Fruit fly (Drosophila melanogaster): Measurements from ENCODE around the gene CG43725.

The CG43725 gene

DNA sequence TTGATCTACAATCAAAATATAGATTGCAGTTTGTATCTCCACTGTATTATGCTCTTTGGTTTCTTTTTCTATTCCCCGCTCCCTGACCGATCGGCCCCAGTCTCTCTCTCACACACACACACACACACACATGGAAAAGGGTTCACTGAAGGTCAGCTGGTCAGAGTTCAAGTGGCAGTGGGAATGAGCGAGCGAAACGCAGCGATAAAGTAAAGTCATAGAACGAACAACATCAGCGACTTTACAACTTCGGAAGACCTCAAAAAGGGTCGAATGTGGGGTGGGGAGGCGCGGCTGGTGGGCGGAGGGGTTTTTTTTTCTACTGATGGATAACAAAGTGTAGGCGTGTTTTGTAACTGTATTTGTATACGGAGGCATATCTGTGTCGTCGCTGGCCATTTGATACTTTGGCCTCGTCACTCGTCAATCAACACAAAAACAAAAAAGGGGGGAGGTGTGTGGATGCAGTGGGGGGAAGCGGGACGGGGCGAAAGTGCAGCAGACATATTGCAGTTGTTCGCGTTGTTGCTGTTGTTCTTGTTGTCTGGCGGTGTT lies 17.1 kb upstream of the CG43725 start (continued):
- peak; percentile 35 for TF ChIP-seq CG16815 (GFP tag; optimal IDR thresholded peaks at IDR 0.05)
- TF ChIP-seq grn (GFP tag; optimal IDR thresholded peaks at IDR 0.05) = peak; percentile 19
- TF ChIP-seq GATAe (GFP tag; conservative IDR thresholded peaks at IDR 0.05) = 0 out of 2 replicates have a peak, but pooled peaks have one; percentile 7
- TF ChIP-seq Sry-δ (GFP tag; optimal IDR thresholded peaks at IDR 0.05) = no peak
- TF ChIP-seq croc (GFP tag; conservative IDR thresholded peaks at IDR 0.05) = peak; percentile 51; the same call in 1 of the 3 replicates

- TF ChIP-seq p53 (GFP tag; optimal IDR thresholded peaks at IDR 0.05) (no peak), CG32532 (GFP tag; IDR thresholded peaks at IDR 0.05) (0 out of 2 replicates have a peak, but pooled peaks have one; percentile 16), CG2199 (GFP tag; IDR thresholded peaks at IDR 0.05) (no peak), bbx (GFP tag; IDR thresholded peaks at IDR 0.05; ENCODE audit: partially characterized antibody) (no peak), GATAe (GFP tag; conservative IDR thresholded peaks at IDR 0.05) (no peak), Deaf1 (tag; optimal IDR thresholded peaks at IDR 0.05) (peak; percentile 30), nom (GFP tag; optimal IDR thresholded peaks at IDR 0.05) (peak; percentile 30), CG14965 (GFP tag; optimal IDR thresholded peaks at IDR 0.05; ENCODE audit: borderline replicate concordance) (no peak), CG15479 (GFP tag; optimal IDR thresholded peaks at IDR 0.05) (no peak), vvl (GFP tag; IDR thresholded peaks at IDR 0.05) (no peak), CG10431 (GFP tag; optimal IDR thresholded peaks at IDR 0.05) (no peak), jing (GFP tag; optimal IDR thresholded peaks at IDR 0.05) (no peak), crol (GFP tag; IDR thresholded peaks at IDR 0.05) (peak; percentile 88), CG12769 (tag; optimal IDR thresholded peaks at IDR 0.05) (peak; percentile 47), grau (tag; optimal IDR thresholded peaks at IDR 0.05) (no peak), CG11695 (GFP tag; IDR thresholded peaks at IDR 0.05) (no peak), Hr78 (GFP tag; optimal IDR thresholded peaks at IDR 0.05) (peak in 1 of 2 experiments; percentile 11), CoRest (tag; optimal IDR thresholded peaks at IDR 0.05) (no peak), sens (GFP tag) (no peak)
Measured at dm6 chr2L:11059206-11059605, 16.1 kb upstream of the CG43725 start.

- TF ChIP-seq lab (GFP tag; optimal IDR thresholded peaks at IDR 0.05) (peak; percentile 10), lilli (GFP tag; optimal IDR thresholded peaks at IDR 0.05) (no peak), CG5180 (GFP tag; optimal IDR thresholded peaks at IDR 0.05) (no peak), gt (GFP tag; IDR thresholded peaks at IDR 0.05) (no peak), chinmo (GFP tag; IDR thresholded peaks at IDR 0.05; ENCODE audit: partially characterized antibody) (peak; percentile 74; the same call in 2 of the 4 replicates), ci (GFP tag; IDR thresholded peaks at IDR 0.05) (0 out of 3 replicates have a peak, but pooled peaks have one; percentile 16), CG17568 (GFP tag; optimal IDR thresholded peaks at IDR 0.05) (no peak), Atf6 (GFP tag; IDR thresholded peaks at IDR 0.05) (no peak), CG15479 (GFP tag; optimal IDR thresholded peaks at IDR 0.05) (peak; percentile 63), CG10543 (GFP tag; optimal IDR thresholded peaks at IDR 0.05) (peak; percentile 9), stc (GFP tag; IDR thresholded peaks at IDR 0.05) (no peak), Hey (tag; optimal IDR thresholded peaks at IDR 0.05) (no peak), sug (tag; optimal IDR thresholded peaks at IDR 0.05) (peak; percentile 1), CG2199 (GFP tag; IDR thresholded peaks at IDR 0.05) (0 out of 3 replicates have a peak, but pooled peaks have one; percentile 81), twi (tag; optimal IDR thresholded peaks at IDR 0.05) (peak; percentile 43), rib (GFP tag; IDR thresholded peaks at IDR 0.05) (peak; percentile 29; the same call in 1 of the 2 replicates), CG30020 (tag; optimal IDR thresholded peaks at IDR 0.05) (no peak), CG12769 (tag; optimal IDR thresholded peaks at IDR 0.05) (peak; percentile 78), CG8290 (GFP tag; optimal IDR thresholded peaks at IDR 0.05) (no peak), CG8290 (tag; optimal IDR thresholded peaks at IDR 0.05) (peak in 1 of 2 experiments; percentile 8), so (GFP tag; IDR thresholded peaks at IDR 0.05) (peak; percentile 56; the same call in 1 of the 3 replicates), sr (GFP tag; IDR thresholded peaks at IDR 0.05) (peak; percentile 67; the same call in 2 of the 3 replicates), cg (GFP tag; optimal IDR thresholded peaks at IDR 0.05) (peak; percentile 84), pho (GFP tag; optimal IDR thresholded peaks at IDR 0.05) (no peak), CG3838 (GFP tag; optimal IDR thresholded peaks at IDR 0.05) (no peak), ftz-f1 (GFP tag; optimal IDR thresholded peaks at IDR 0.05) (peak; percentile 28), sd (tag; optimal IDR thresholded peaks at IDR 0.05) (peak; percentile 32), CG3163 (GFP tag; optimal IDR thresholded peaks at IDR 0.05) (peak; percentile 9)
Measured at dm6 chr2L:11061155-11061554, 14.2 kb upstream of the CG43725 start.
